Worm (Caenorhabditis elegans) whole organism, L4 larva: ENCODE results near the gene Y22D7AR.3.

Source experiments
- F10B5.3 ChIP-seq: sonication (generic microtip); optimal IDR thresholded peaks from 2 replicates; lab custom pipeline; 2016; ENCODE audit warnings: mild to moderate bottlenecking, missing genetic modification characterization, missing compliant biosample characterization
- F44E2.7 ChIP-seq: fragments of 200-800 bp; sonication (Bioruptor generic); IDR thresholded peaks from 2 replicates; pipeline ENCODE4 v2.1.2; 2022; ENCODE audit warnings: missing genetic modification characterization, missing compliant biosample characterization
- F49E8.2 ChIP-seq: sonication (generic microtip); optimal IDR thresholded peaks from 2 replicates; lab custom pipeline; 2016; ENCODE audit warnings: missing compliant biosample characterization, mild to moderate bottlenecking, missing genetic modification characterization, borderline replicate concordance
- R02D3.7 ChIP-seq: fragments of 150-350 bp; sonication (generic microtip); optimal IDR thresholded peaks from 3 replicates; lab custom pipeline; 2014; ENCODE audit warnings: missing biosample characterization, missing genetic modification characterization
- Y48G9A.11 ChIP-seq: fragments of 200-800 bp; sonication (Bioruptor generic); IDR thresholded peaks from 2 replicates; pipeline ENCODE4 v1.3.6; 2022; ENCODE audit warnings: missing genetic modification reagents, missing genetic modification characterization, missing compliant biosample characterization
- aha-1 ChIP-seq: fragments of 150-350 bp; peaks from one replicate; lab custom pipeline; 2014; ENCODE audit warnings: missing biosample characterization, missing genetic modification characterization
- attf-4 ChIP-seq: sonication (generic microtip); optimal IDR thresholded peaks from 3 replicates; lab custom pipeline; 2017; ENCODE audit warnings: missing biosample characterization, missing genetic modification characterization
- ceh-20 ChIP-seq: fragments of 200-800 bp; sonication (Bioruptor generic); IDR thresholded peaks from 2 replicates; pipeline ENCODE4 v1.3.6; 2022; ENCODE audit warnings: missing genetic modification reagents, missing genetic modification characterization, missing compliant biosample characterization
- ceh-32 ChIP-seq: sonication (generic microtip); optimal IDR thresholded peaks from 2 replicates; lab custom pipeline; 2016; ENCODE audit warnings: mild to moderate bottlenecking, missing genetic modification characterization, missing compliant biosample characterization; ENCODE audit not compliant: poor library complexity
- ceh-62 ChIP-seq: sonication (generic microtip); optimal IDR thresholded peaks from 2 replicates; lab custom pipeline; 2017; ENCODE audit warnings: missing biosample characterization, missing genetic modification characterization
- ces-1 ChIP-seq: fragments of 150-350 bp; sonication (generic microtip); optimal IDR thresholded peaks from 4 replicates; lab custom pipeline; 2014; ENCODE audit warnings: missing biosample characterization, missing genetic modification reagents, missing genetic modification characterization
- ctbp-1 ChIP-seq: fragments of 200-800 bp; sonication (Bioruptor generic); IDR thresholded peaks from 2 replicates; pipeline ENCODE4 v1.3.6; 2022; ENCODE audit warnings: missing genetic modification reagents, missing genetic modification characterization, missing compliant biosample characterization
- daf-16 ChIP-seq, 3 experiments: sonication (generic microtip); optimal IDR thresholded peaks; 2 replicates each; lab custom pipeline; 2016 to 2017; ENCODE audit warnings: missing genetic modification characterization in 3 of 3, missing genetic modification reagents in 3 of 3, mild to moderate bottlenecking in 2 of 3, missing compliant biosample characterization in 2 of 3, missing biosample characterization in 1 of 3, moderate library complexity in 1 of 3
- dmd-6 ChIP-seq: fragments of 200-800 bp; sonication (Bioruptor generic); IDR thresholded peaks from 2 replicates; pipeline ENCODE4 v1.3.6; 2022; ENCODE audit warnings: missing genetic modification reagents, missing genetic modification characterization, missing compliant biosample characterization
- dve-1 ChIP-seq: sonication (generic microtip); optimal IDR thresholded peaks from 2 replicates; lab custom pipeline; 2017; ENCODE audit warnings: antibody characterized with exemption, mild to moderate bottlenecking, missing genetic modification characterization, missing compliant biosample characterization; ENCODE audit not compliant: insufficient read depth
- hif-1 ChIP-seq, 2 experiments: sonication (generic microtip); optimal IDR thresholded peaks; 2 replicates each; lab custom pipeline; 2016 to 2017; ENCODE audit warnings: missing compliant biosample characterization in 2 of 2, missing genetic modification characterization in 2 of 2, missing genetic modification reagents in 2 of 2, missing genotype in 2 of 2, mild to moderate bottlenecking in 1 of 2
- hlh-11 ChIP-seq: fragments of 200-800 bp; sonication (Bioruptor generic); optimal IDR thresholded peaks from 2 replicates; lab custom pipeline; 2018; ENCODE audit warnings: mild to moderate bottlenecking, missing genetic modification characterization, missing compliant biosample characterization
- hlh-30 ChIP-seq: sonication (generic microtip); optimal IDR thresholded peaks from 2 replicates; lab custom pipeline; 2017; ENCODE audit warnings: antibody characterized with exemption, mild to moderate bottlenecking, missing genetic modification characterization, missing compliant biosample characterization; ENCODE audit not compliant: insufficient read depth
- lir-3 ChIP-seq: sonication (generic microtip); optimal IDR thresholded peaks from 2 replicates; lab custom pipeline; 2016; ENCODE audit warnings: mild to moderate bottlenecking, missing genetic modification characterization, missing compliant biosample characterization
- lsy-2 ChIP-seq, 2 experiments: fragments of 150-350 bp in 1 of 2; sonication (generic microtip) in 1 of 2; optimal IDR thresholded peaks; 2 replicates each; lab custom pipeline; 2014 to 2017; ENCODE audit warnings: missing biosample characterization in 2 of 2, missing genetic modification characterization in 2 of 2
- mdt-29 ChIP-seq: fragments of 200-800 bp; sonication (Bioruptor generic); IDR thresholded peaks from 2 replicates; pipeline ENCODE4 v1.3.6; 2022; ENCODE audit warnings: missing genetic modification reagents, missing genetic modification characterization, missing compliant biosample characterization
- mep-1 ChIP-seq: fragments of 150-350 bp; sonication (generic microtip); optimal IDR thresholded peaks from 3 replicates; lab custom pipeline; 2014; ENCODE audit warnings: missing biosample characterization, missing genetic modification characterization
- nhr-111 ChIP-seq: fragments of 200-800 bp; sonication (Bioruptor generic); optimal IDR thresholded peaks from 2 replicates; lab custom pipeline; 2018; ENCODE audit warnings: mild to moderate bottlenecking, missing genetic modification characterization, missing compliant biosample characterization
- nhr-41 ChIP-seq: fragments of 200-800 bp; sonication (Bioruptor generic); IDR thresholded peaks from 2 replicates; pipeline ENCODE4 v1.3.6; 2022; ENCODE audit warnings: missing genetic modification reagents, missing genetic modification characterization, missing compliant biosample characterization
- nhr-77 ChIP-seq: fragments of 150-350 bp; optimal IDR thresholded peaks from 2 replicates; lab custom pipeline; 2014; ENCODE audit warnings: missing biosample characterization, missing genetic modification characterization
- rbr-2 ChIP-seq: sonication (generic microtip); optimal IDR thresholded peaks from 2 replicates; lab custom pipeline; 2016; ENCODE audit warnings: missing genotype, missing genetic modification characterization, missing compliant biosample characterization
- saeg-2 ChIP-seq: fragments of 200-800 bp; sonication (Bioruptor generic); IDR thresholded peaks from 2 replicates; pipeline ENCODE4 v1.3.6; 2022; ENCODE audit warnings: missing genetic modification reagents, missing genetic modification characterization, missing compliant biosample characterization
- sdz-12 ChIP-seq: fragments of 200-800 bp; sonication (Bioruptor generic); optimal IDR thresholded peaks from 2 replicates; lab custom pipeline; 2018; ENCODE audit warnings: mild to moderate bottlenecking, missing genetic modification characterization, missing compliant biosample characterization
- snpc-1.2 ChIP-seq: fragments of 200-800 bp; sonication (Bioruptor generic); IDR thresholded peaks from 2 replicates; pipeline ENCODE4 v1.3.6; 2022; ENCODE audit warnings: missing genetic modification reagents, missing genetic modification characterization, missing compliant biosample characterization
- tag-97 ChIP-seq: fragments of 200-800 bp; sonication (Bioruptor generic); IDR thresholded peaks from 2 replicates; pipeline ENCODE4 v1.3.6; 2022; ENCODE audit warnings: missing genetic modification characterization, missing compliant biosample characterization
- tra-1 ChIP-seq: fragments of 200-800 bp; sonication (Bioruptor generic); IDR thresholded peaks from 2 replicates; pipeline ENCODE4 v1.3.6; 2022; ENCODE audit warnings: missing genetic modification reagents, missing genetic modification characterization, missing compliant biosample characterization
- unc-130 ChIP-seq: sonication (generic microtip); optimal IDR thresholded peaks from 2 replicates; lab custom pipeline; 2016; ENCODE audit warnings: missing genetic modification reagents, missing genetic modification characterization, missing compliant biosample characterization
- unc-62 ChIP-seq, 3 experiments: fragments of 150-350 bp in 1 of 3; sonication (generic microtip); optimal IDR thresholded peaks in 2 of 3; peaks in 1 of 3; 1 replicate in 1 of 3; 2 replicates in 2 of 3; lab custom pipeline; 2014 to 2017; ENCODE audit warnings: missing biosample characterization in 3 of 3, missing genetic modification characterization in 3 of 3, missing genetic modification reagents in 3 of 3, missing genotype in 1 of 3
- vab-7 ChIP-seq: fragments of 200-800 bp; sonication (Bioruptor generic); IDR thresholded peaks from 2 replicates; pipeline ENCODE4 v1.3.6; 2022; ENCODE audit warnings: missing genetic modification reagents, missing genetic modification characterization, missing compliant biosample characterization
- zip-11 ChIP-seq: fragments of 200-800 bp; sonication (Bioruptor generic); IDR thresholded peaks from 2 replicates; pipeline ENCODE4 v1.3.6; 2022; ENCODE audit warnings: missing genetic modification characterization, missing compliant biosample characterization
- zip-2 ChIP-seq: fragments of 150-350 bp; optimal IDR thresholded peaks from 2 replicates; lab custom pipeline; 2014; ENCODE audit warnings: missing biosample characterization, missing genetic modification characterization
- ztf-11 ChIP-seq: fragments of 150-350 bp; optimal IDR thresholded peaks from 2 replicates; lab custom pipeline; 2014; ENCODE audit warnings: missing biosample characterization, missing genetic modification characterization

Gene Y22D7AR.3

DNA sequence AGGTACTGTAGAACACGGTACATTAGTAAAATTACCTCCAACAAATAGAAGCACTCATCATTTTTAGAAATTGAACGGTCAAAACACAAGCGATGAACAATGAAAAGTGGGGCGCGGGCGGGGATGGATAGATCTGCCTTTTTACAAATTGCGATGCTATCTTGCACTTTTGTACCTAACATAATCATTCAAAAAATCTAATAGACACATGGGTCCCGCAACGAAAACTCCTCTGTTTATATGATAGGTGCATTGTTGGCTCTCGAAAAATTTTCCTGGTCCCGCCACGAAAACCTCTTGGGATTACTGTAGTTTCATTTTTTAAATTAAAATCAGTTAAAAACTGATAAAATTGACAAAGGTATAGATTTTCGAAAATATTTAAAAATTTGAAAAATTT lies 31.4 kb downstream of the Y22D7AR.3 start, which contains the start of gene Y22D7AL.11:
Gene Y22D7AL.11, minus strand, starts transcription at position 101 of the 400 bp plus-strand sequence.
- TF ChIP-seq saeg-2 = no peak
- no peak for TF ChIP-seq F10B5.3 (tag; lab: Kevin White, UChicago)
- no peak for TF ChIP-seq F49E8.2
- no peak for TF ChIP-seq tra-1
- no peak for TF ChIP-seq attf-4 (tag; lab: Kevin White, UChicago)
- no peak for TF ChIP-seq nhr-111 (GFP tag; lab: Kevin White, UChicago)
- no peak for TF ChIP-seq ctbp-1 (GFP tag; lab: Robert Waterston, UW)
- TF ChIP-seq nhr-41 (GFP tag; lab: Robert Waterston, UW) = no peak
- TF ChIP-seq snpc-1.2 (GFP tag; lab: Robert Waterston, UW) = no peak
- TF ChIP-seq R02D3.7 (tag; lab: Kevin White, UChicago) = no peak
- TF ChIP-seq hlh-30 (tag; lab: Kevin White, UChicago) = no peak
- no peak for TF ChIP-seq ceh-32
- no peak for TF ChIP-seq unc-130 (GFP tag; lab: Kevin White, UChicago)
- TF ChIP-seq nhr-77 (tag; lab: Kevin White, UChicago) = no peak
- TF ChIP-seq unc-62 (GFP tag; optimal IDR thresholded peaks at IDR 0.05 in 1 of 2; lab: Kevin White, UChicago) = no peak
- TF ChIP-seq unc-62 (tag; optimal IDR thresholded peaks at IDR 0.05; lab: Kevin White, UChicago) = no peak

- TF ChIP-seq F10B5.3 (tag; lab: Kevin White, UChicago) (no peak), mep-1 (no peak), lir-3 (tag; lab: Kevin White, UChicago) (no peak), F44E2.7 (no peak), F49E8.2 (no peak), dmd-6 (no peak), ztf-11 (tag; lab: Kevin White, UChicago) (no peak), tag-97 (no peak), unc-130 (GFP tag; lab: Kevin White, UChicago) (no peak), vab-7 (GFP tag; lab: Robert Waterston, UW) (no peak), hif-1 (tag; optimal IDR thresholded peaks at IDR 0.05; lab: Kevin White, UChicago) (no peak), hlh-11 (tag; lab: Kevin White, UChicago) (peak; percentile 10), ceh-62 (tag; lab: Kevin White, UChicago) (no peak), rbr-2 (no peak), dve-1 (tag; lab: Kevin White, UChicago) (no peak), ceh-20 (GFP tag; lab: Robert Waterston, UW) (no peak), ces-1 (no peak), daf-16 (GFP tag; optimal IDR thresholded peaks at IDR 0.05; lab: Kevin White, UChicago) (no peak), daf-16 (tag; optimal IDR thresholded peaks at IDR 0.05; lab: Kevin White, UChicago) (no peak), attf-4 (tag; lab: Kevin White, UChicago) (no peak), R02D3.7 (tag; lab: Kevin White, UChicago) (no peak), Y48G9A.11 (GFP tag; lab: Robert Waterston, UW) (no peak), nhr-77 (tag; lab: Kevin White, UChicago) (no peak), zip-11 (GFP tag; lab: Robert Waterston, UW) (no peak), ceh-32 (no peak), sdz-12 (peak; percentile 6), zip-2 (no peak), aha-1 (tag; lab: Kevin White, UChicago) (peak; percentile 2), mdt-29 (GFP tag; lab: Robert Waterston, UW) (0 out of 2 replicates have a peak, but pooled peaks have one; percentile 27), lsy-2 (tag; optimal IDR thresholded peaks at IDR 0.05; lab: Kevin White, UChicago) (no peak)
Measured at ce11 chrIII:1626524-1626923, 39.1 kb downstream of the Y22D7AR.3 start, which contains the start of gene Y22D7AL.4. TSS of gene Y22D7AL.4 (plus strand) at chrIII:1626632.
